Worm (Caenorhabditis elegans): Measurements from ENCODE around the gene F21H7.3.

DNA sequence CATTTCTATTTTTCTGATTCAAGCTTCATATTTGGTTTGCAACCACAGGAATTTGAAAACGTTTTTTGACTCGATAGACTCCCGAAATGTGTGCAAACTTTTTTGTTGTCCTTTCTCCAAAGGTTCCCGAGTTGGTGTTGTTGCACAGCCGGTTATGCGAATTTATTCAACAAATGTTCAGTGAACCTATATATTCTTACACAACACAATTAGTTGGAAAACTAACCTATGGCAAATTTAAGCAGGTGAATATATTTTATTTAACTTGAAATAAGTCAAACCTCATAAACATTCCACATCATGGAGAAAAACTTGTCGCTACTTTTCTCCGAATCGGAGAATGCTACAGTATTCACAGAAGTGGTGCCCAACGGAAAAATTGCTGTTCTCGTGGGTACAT lies 51.7 kb downstream of the F21H7.3 start, which contains the start of gene srz-14:
- TF ChIP-seq tab-1 (GFP tag; IDR thresholded peaks at IDR 0.05) (no peak), ref-1 (GFP tag; conservative IDR thresholded peaks at IDR 0.05) (no peak), flt-1 (GFP tag; IDR thresholded peaks at IDR 0.05) (no peak), ztf-29 (GFP tag; IDR thresholded peaks at IDR 0.05) (no peak), T22C8.4 (GFP tag; IDR thresholded peaks at IDR 0.05) (no peak)
